Worm (Caenorhabditis elegans): ENCODE measurements around the gene sdc-1.

DNA sequence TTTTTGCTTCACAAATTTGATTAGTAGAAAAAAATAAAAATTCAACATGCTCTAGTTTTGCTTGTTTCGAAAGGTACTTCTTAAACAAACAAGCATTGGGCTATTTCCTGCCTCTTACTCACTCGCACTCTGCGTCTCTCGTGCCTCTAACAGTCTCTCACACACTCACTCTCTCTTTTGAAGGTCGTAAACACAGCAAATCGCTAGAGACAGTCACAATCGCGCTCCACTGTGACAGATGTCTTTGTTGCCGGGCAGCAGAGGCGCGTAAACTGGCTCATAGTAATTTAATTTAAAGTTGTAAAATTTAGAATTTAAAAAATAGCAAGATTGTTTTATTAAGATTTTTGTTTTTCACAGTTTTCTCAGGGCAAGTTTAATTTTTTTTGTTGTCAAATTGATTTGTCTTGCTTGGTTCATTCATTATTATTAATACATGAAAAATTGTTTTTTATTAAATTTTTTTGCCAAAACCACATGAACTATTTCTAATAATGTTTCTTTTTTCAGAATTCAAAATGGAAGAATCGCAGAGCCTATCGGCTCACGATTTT, 56.4 kb downstream of the sdc-1 start, which contains the start of gene taf-3:
- TF ChIP-seq ama-1 (optimal IDR thresholded peaks at IDR 0.05) (no peak), ceh-82 (tag; optimal IDR thresholded peaks at IDR 0.05) (no peak), elt-3 (tag; optimal IDR thresholded peaks at IDR 0.05) (no peak), nhr-12 (tag; optimal IDR thresholded peaks at IDR 0.05) (no peak), ZK546.5 (tag; optimal IDR thresholded peaks at IDR 0.05) (no peak), daf-12 (tag; optimal IDR thresholded peaks at IDR 0.05) (no peak), mdl-1 (tag; optimal IDR thresholded peaks at IDR 0.05) (no peak), R02D3.7 (tag; optimal IDR thresholded peaks at IDR 0.05) (no peak), lin-15B (tag; optimal IDR thresholded peaks at IDR 0.05) (peak; percentile 54), ceh-28 (tag; optimal IDR thresholded peaks at IDR 0.05) (no peak), aly-2 (tag; optimal IDR thresholded peaks at IDR 0.05) (no peak), nhr-28 (tag; optimal IDR thresholded peaks at IDR 0.05) (no peak), unc-62 (GFP tag; optimal IDR thresholded peaks at IDR 0.05) (no peak)
